Worm (Caenorhabditis elegans) whole organism, late embryonic: ENCODE measurements around the gene C15B12.1.
A peak's percentile ranks its signal among the peaks of the same experiment; 100 is the strongest.

ENCODE experiments used
- C08G9.2 ChIP-seq: sonication (generic microtip); optimal IDR thresholded peaks from 2 replicates; lab custom pipeline; 2016; ENCODE audit warnings: mild to moderate bottlenecking, missing genetic modification characterization, moderate library complexity, missing compliant biosample characterization
- C38D4.7 ChIP-seq: fragments of 200-800 bp; sonication (Bioruptor generic); optimal IDR thresholded peaks from 2 replicates; lab custom pipeline; 2018; ENCODE audit warnings: mild to moderate bottlenecking, missing genetic modification characterization, moderate library complexity, missing compliant biosample characterization
- F13H6.1 ChIP-seq: sonication (generic microtip); optimal IDR thresholded peaks from 2 replicates; lab custom pipeline; 2016; ENCODE audit warnings: missing genetic modification characterization, missing compliant biosample characterization
- K02D7.2 ChIP-seq: sonication (generic microtip); optimal IDR thresholded peaks from 2 replicates; lab custom pipeline; 2017; ENCODE audit warnings: mild to moderate bottlenecking, missing genetic modification characterization, missing compliant biosample characterization
- K09A11.1 ChIP-seq: sonication (generic microtip); optimal IDR thresholded peaks from 2 replicates; lab custom pipeline; 2017; ENCODE audit warnings: antibody characterized with exemption, mild to moderate bottlenecking, missing genetic modification characterization, missing compliant biosample characterization; ENCODE audit not compliant: insufficient read depth
- ahr-1 ChIP-seq: sonication (generic microtip); optimal IDR thresholded peaks from 2 replicates; lab custom pipeline; 2016; ENCODE audit warnings: missing genetic modification characterization, missing compliant biosample characterization
- ceh-18 ChIP-seq: sonication (generic microtip); optimal IDR thresholded peaks from 2 replicates; lab custom pipeline; 2016; ENCODE audit warnings: missing genetic modification characterization, missing compliant biosample characterization
- ceh-19 ChIP-seq: fragments of 200-800 bp; sonication (Bioruptor generic); optimal IDR thresholded peaks from 2 replicates; lab custom pipeline; 2018; ENCODE audit warnings: mild to moderate bottlenecking, missing genetic modification characterization, missing compliant biosample characterization
- ceh-31 ChIP-seq: sonication (generic microtip); optimal IDR thresholded peaks from 2 replicates; lab custom pipeline; 2016; ENCODE audit warnings: missing genetic modification characterization, missing compliant biosample characterization
- ceh-45 ChIP-seq: fragments of 200-800 bp; sonication (Bioruptor generic); IDR thresholded peaks from 2 replicates; pipeline ENCODE4 v1.3.6; 2022; ENCODE audit warnings: missing genetic modification reagents, missing genetic modification characterization, missing compliant biosample characterization
- ceh-6 ChIP-seq: fragments of 200-800 bp; sonication (Bioruptor generic); optimal IDR thresholded peaks from 2 replicates; lab custom pipeline; 2018; ENCODE audit warnings: mild to moderate bottlenecking, missing genetic modification characterization, missing compliant biosample characterization
- ceh-9 ChIP-seq: sonication (generic microtip); optimal IDR thresholded peaks from 2 replicates; lab custom pipeline; 2016; ENCODE audit warnings: mild to moderate bottlenecking, missing genetic modification characterization, inconsistent platforms, missing compliant biosample characterization
- che-1 ChIP-seq: sonication (generic microtip); optimal IDR thresholded peaks from 2 replicates; lab custom pipeline; 2016; ENCODE audit warnings: mild to moderate bottlenecking, missing genetic modification characterization, missing compliant biosample characterization
- dve-1 ChIP-seq: sonication (generic microtip); optimal IDR thresholded peaks from 2 replicates; lab custom pipeline; 2017; ENCODE audit warnings: antibody characterized with exemption, mild to moderate bottlenecking, missing genetic modification characterization, missing compliant biosample characterization
- elt-2 ChIP-seq: sonication (generic microtip); optimal IDR thresholded peaks from 2 replicates; lab custom pipeline; 2016; ENCODE audit warnings: missing genetic modification reagents, missing genetic modification characterization, missing compliant biosample characterization
- elt-4 ChIP-seq: sonication (generic microtip); optimal IDR thresholded peaks from 2 replicates; lab custom pipeline; 2016; ENCODE audit warnings: missing genetic modification characterization, missing compliant biosample characterization
- fax-1 ChIP-seq: sonication (generic microtip); optimal IDR thresholded peaks from 2 replicates; lab custom pipeline; 2016; ENCODE audit warnings: missing genotype, missing genetic modification characterization, missing compliant biosample characterization
- fkh-10 ChIP-seq: fragments of 150-350 bp; optimal IDR thresholded peaks from 2 replicates; lab custom pipeline; 2014; ENCODE audit warnings: missing biosample characterization, missing genetic modification reagents, missing genetic modification characterization
- fkh-6 ChIP-seq: sonication (generic microtip); optimal IDR thresholded peaks from 2 replicates; lab custom pipeline; 2016; ENCODE audit warnings: missing genetic modification characterization, missing compliant biosample characterization
- hlh-13 ChIP-seq: fragments of 200-800 bp; sonication (Bioruptor generic); optimal IDR thresholded peaks from 2 replicates; lab custom pipeline; 2018; ENCODE audit warnings: mild to moderate bottlenecking, missing genetic modification characterization, missing compliant biosample characterization
- hlh-8 ChIP-seq: sonication (generic microtip); optimal IDR thresholded peaks from 2 replicates; lab custom pipeline; 2016; ENCODE audit warnings: missing genotype, missing genetic modification characterization, missing compliant biosample characterization
- lim-6 ChIP-seq: sonication (generic microtip); optimal IDR thresholded peaks from 2 replicates; lab custom pipeline; 2016; ENCODE audit warnings: missing genetic modification characterization, missing compliant biosample characterization
- madf-2 ChIP-seq: sonication (generic microtip); optimal IDR thresholded peaks from 2 replicates; lab custom pipeline; 2017; ENCODE audit warnings: missing genetic modification characterization, missing compliant biosample characterization
- mec-3 ChIP-seq: sonication (generic microtip); optimal IDR thresholded peaks from 2 replicates; lab custom pipeline; 2016; ENCODE audit warnings: borderline replicate concordance, missing genetic modification characterization, missing compliant biosample characterization
- nfya-1 ChIP-seq: sonication (generic microtip); optimal IDR thresholded peaks from 2 replicates; lab custom pipeline; 2017; ENCODE audit warnings: missing genetic modification characterization, mild to moderate bottlenecking, missing compliant biosample characterization, antibody characterized with exemption, moderate library complexity
- nhr-11 ChIP-seq: fragments of 150-350 bp; optimal IDR thresholded peaks from 2 replicates; lab custom pipeline; 2014; ENCODE audit warnings: missing biosample characterization, missing genetic modification characterization
- nhr-232 ChIP-seq: sonication (generic microtip); optimal IDR thresholded peaks from 2 replicates; lab custom pipeline; 2016; ENCODE audit warnings: missing genetic modification characterization, missing compliant biosample characterization
- npax-4 ChIP-seq: sonication (generic microtip); optimal IDR thresholded peaks from 2 replicates; lab custom pipeline; 2016; ENCODE audit warnings: missing genetic modification characterization, missing compliant biosample characterization
- odd-2 ChIP-seq: sonication (generic microtip); optimal IDR thresholded peaks from 2 replicates; lab custom pipeline; 2017; ENCODE audit warnings: antibody characterized with exemption, mild to moderate bottlenecking, missing genetic modification characterization, missing compliant biosample characterization
- pag-3 ChIP-seq: sonication (generic microtip); optimal IDR thresholded peaks from 2 replicates; lab custom pipeline; 2016; ENCODE audit warnings: missing compliant biosample characterization, missing genetic modification characterization, borderline replicate concordance
- pat-9 ChIP-seq: fragments of 200-800 bp; sonication (Bioruptor generic); optimal IDR thresholded peaks from 2 replicates; lab custom pipeline; 2018; ENCODE audit warnings: mild to moderate bottlenecking, missing genetic modification characterization, moderate library complexity, missing compliant biosample characterization
- pha-2 ChIP-seq: sonication (generic microtip); optimal IDR thresholded peaks from 2 replicates; lab custom pipeline; 2017; ENCODE audit warnings: mild to moderate bottlenecking, missing genetic modification characterization, missing compliant biosample characterization
- pha-4 ChIP-seq: fragments of 150-350 bp; optimal IDR thresholded peaks from 2 replicates; lab custom pipeline; 2018; ENCODE audit warnings: missing biosample characterization, missing genetic modification reagents, missing genetic modification characterization
- pqm-1 ChIP-seq: sonication (generic microtip); optimal IDR thresholded peaks from 2 replicates; lab custom pipeline; 2016; ENCODE audit warnings: missing genetic modification characterization, missing compliant biosample characterization
- pros-1 ChIP-seq: fragments of 150-350 bp; optimal IDR thresholded peaks from 2 replicates; lab custom pipeline; 2014; ENCODE audit warnings: missing biosample characterization, missing genetic modification reagents, missing genetic modification characterization
- ref-2 ChIP-seq: sonication (generic microtip); optimal IDR thresholded peaks from 2 replicates; lab custom pipeline; 2016; ENCODE audit warnings: missing genetic modification characterization, missing compliant biosample characterization
- tbx-7 ChIP-seq: sonication (generic microtip); optimal IDR thresholded peaks from 2 replicates; lab custom pipeline; 2016; ENCODE audit warnings: missing genotype, missing genetic modification characterization, missing compliant biosample characterization
- ttx-3 ChIP-seq: sonication (generic microtip); optimal IDR thresholded peaks from 2 replicates; lab custom pipeline; 2016; ENCODE audit warnings: missing genetic modification reagents, missing genetic modification characterization, missing compliant biosample characterization
- unc-86 ChIP-seq: sonication (generic microtip); optimal IDR thresholded peaks from 2 replicates; lab custom pipeline; 2016; ENCODE audit warnings: missing genetic modification characterization, missing compliant biosample characterization
- zip-5 ChIP-seq: sonication (generic microtip); optimal IDR thresholded peaks from 2 replicates; lab custom pipeline; 2016; ENCODE audit warnings: missing genetic modification characterization, missing compliant biosample characterization

Gene C15B12.1

ce11 chrX:6476540-6476939, at the start of gene C15B12.1:
TSS of gene C15B12.1 (plus strand) at chrX:6476810.
- TF ChIP-seq mec-3 (no peak), elt-2 (tag; lab: Kevin White, UChicago) (peak; percentile 59), F13H6.1 (tag; lab: Kevin White, UChicago) (no peak), nfya-1 (tag; lab: Kevin White, UChicago) (no peak), K02D7.2 (tag; lab: Kevin White, UChicago) (no peak), pros-1 (no peak), fkh-6 (tag; lab: Kevin White, UChicago) (no peak)
- TF ChIP-seq, all 69 proteins: peak for 1

ce11 chrX:6427147-6427546, 49.5 kb upstream of the C15B12.1 start:
- TF ChIP-seq ceh-18 (tag; lab: Kevin White, UChicago) (no peak), zip-5 (tag; lab: Kevin White, UChicago) (no peak), pat-9 (no peak), hlh-13 (GFP tag; lab: Kevin White, UChicago) (no peak), nhr-11 (tag; lab: Kevin White, UChicago) (no peak), lim-6 (no peak), C08G9.2 (tag; lab: Kevin White, UChicago) (no peak), nhr-232 (tag; lab: Kevin White, UChicago) (no peak), dve-1 (no peak)

- TF ChIP-seq fax-1 (tag; lab: Kevin White, UChicago) (no peak), hlh-13 (GFP tag; lab: Kevin White, UChicago) (no peak), ceh-31 (no peak), mec-3 (no peak), odd-2 (tag; lab: Kevin White, UChicago) (no peak), che-1 (tag; lab: Kevin White, UChicago) (no peak), fkh-6 (tag; lab: Kevin White, UChicago) (no peak), unc-86 (tag; lab: Kevin White, UChicago) (no peak), ttx-3 (tag; lab: Kevin White, UChicago) (no peak), madf-2 (tag; lab: Kevin White, UChicago) (no peak)
Observed at ce11 chrX:6429552-6429951, 47.1 kb upstream of the C15B12.1 start.

ce11 chrX:6430510-6430909, 46.1 kb upstream of the C15B12.1 start, which contains the start of gene ctsa-2:
TSS of gene ctsa-2 (minus strand) at chrX:6430610.
- TF ChIP-seq pha-4 (tag; lab: Kevin White, UChicago) (no peak), pag-3 (no peak), nhr-232 (tag; lab: Kevin White, UChicago) (no peak), ceh-6 (GFP tag; lab: Kevin White, UChicago) (no peak), fkh-10 (no peak), F13H6.1 (tag; lab: Kevin White, UChicago) (no peak), hlh-8 (no peak), ahr-1 (tag; lab: Kevin White, UChicago) (no peak), ceh-45 (GFP tag; lab: Robert Waterston, UW) (no peak), C38D4.7 (GFP tag; lab: Kevin White, UChicago) (no peak), K09A11.1 (tag; lab: Kevin White, UChicago) (no peak), nhr-11 (tag; lab: Kevin White, UChicago) (no peak)

ce11 chrX:6433688-6434087, 42.9 kb upstream of the C15B12.1 start, which contains the start of gene K10C2.2:
TSS of gene K10C2.2 (minus strand) at chrX:6433788.
- TF ChIP-seq nhr-232 (tag; lab: Kevin White, UChicago) = no peak
- TF ChIP-seq pqm-1 (tag; lab: Kevin White, UChicago) = no peak
- no peak for TF ChIP-seq ceh-9
- no peak for TF ChIP-seq nhr-11 (tag; lab: Kevin White, UChicago)
- no peak for TF ChIP-seq pha-2 (tag; lab: Kevin White, UChicago)
- TF ChIP-seq elt-4 (tag; lab: Kevin White, UChicago) = no peak
- no peak for TF ChIP-seq npax-4
- no peak for TF ChIP-seq ceh-45 (GFP tag; lab: Robert Waterston, UW)
- TF ChIP-seq ceh-19 (GFP tag; lab: Kevin White, UChicago) = no peak
- TF ChIP-seq fkh-6 (tag; lab: Kevin White, UChicago) = no peak
- no peak for TF ChIP-seq unc-86 (tag; lab: Kevin White, UChicago)
- no peak for TF ChIP-seq ref-2 (tag; lab: Kevin White, UChicago)
- no peak for TF ChIP-seq tbx-7
- TF ChIP-seq lim-6 = no peak
- no peak for TF ChIP-seq hlh-13 (GFP tag; lab: Kevin White, UChicago)
- TF ChIP-seq, all 69 proteins: peak for 0
